Fruit fly (Drosophila melanogaster) whole organism, embryonic: Measurements from ENCODE around the gene Frmd5.

ENCODE experiments used
- Bgb ChIP-seq: fragments of 200-800 bp; sonication (Bioruptor generic); IDR thresholded peaks from 2 replicates; pipeline ENCODE4 v1.3.6; 2022; ENCODE audit warnings: missing biosample characterization, missing genetic modification characterization; ENCODE audit not compliant: partially characterized antibody
- CG11093 ChIP-seq: fragments of 200-800 bp; sonication (Bioruptor generic); IDR thresholded peaks from 3 replicates; pipeline ENCODE4 v1.3.6; 2022; ENCODE audit warnings: missing biosample characterization, missing genetic modification characterization
- CG12104 ChIP-seq: fragments of 200-800 bp; sonication (Bioruptor generic); optimal IDR thresholded peaks from 3 replicates; lab custom pipeline; 2016; ENCODE audit warnings: missing biosample characterization, missing genetic modification characterization
- CG12219 ChIP-seq: fragments of 200-800 bp; sonication (Bioruptor generic); optimal IDR thresholded peaks from 3 replicates; lab custom pipeline; 2018; ENCODE audit warnings: missing biosample characterization, mild to moderate bottlenecking, missing genetic modification characterization
- CG15479 ChIP-seq: fragments of 200-800 bp; sonication (Bioruptor generic); optimal IDR thresholded peaks from 3 replicates; lab custom pipeline; 2019; ENCODE audit warnings: missing biosample characterization, mild to moderate bottlenecking, missing genetic modification characterization, moderate library complexity
- CG16863 ChIP-seq: fragments of 200-800 bp; sonication (Bioruptor generic); optimal IDR thresholded peaks from 3 replicates; lab custom pipeline; 2016; ENCODE audit warnings: missing biosample characterization, missing genetic modification characterization
- CG17829 ChIP-seq: fragments of 200-800 bp; optimal IDR thresholded peaks from 2 replicates; lab custom pipeline; 2019; ENCODE audit warnings: missing biosample characterization, mild to moderate bottlenecking, missing genetic modification characterization, moderate library complexity
- CG17912 ChIP-seq: fragments of 200-800 bp; sonication (Bioruptor generic); optimal IDR thresholded peaks from 2 replicates; lab custom pipeline; 2018; ENCODE audit warnings: missing biosample characterization, mild to moderate bottlenecking, missing genetic modification characterization
- CG30431 ChIP-seq: fragments of 200-800 bp; sonication (Bioruptor generic); optimal IDR thresholded peaks from 2 replicates; lab custom pipeline; 2017; ENCODE audit warnings: missing biosample characterization, missing genetic modification characterization
- CG34376 ChIP-seq: fragments of 200-800 bp; sonication (Bioruptor generic); optimal IDR thresholded peaks from 2 replicates; lab custom pipeline; 2018; ENCODE audit warnings: missing biosample characterization, mild to moderate bottlenecking, missing genetic modification characterization
- CG6654 ChIP-seq: fragments of 200-800 bp; sonication (Bioruptor generic); optimal IDR thresholded peaks from 2 replicates; lab custom pipeline; 2017; ENCODE audit warnings: missing biosample characterization, mild to moderate bottlenecking, missing genetic modification characterization
- CG6689 ChIP-seq: fragments of 200-800 bp; sonication (Bioruptor generic); IDR thresholded peaks from 2 replicates; pipeline ENCODE4 v1.3.6; 2022; ENCODE audit warnings: missing biosample characterization, missing genetic modification characterization
- CG6765 ChIP-seq: fragments of 200-800 bp; sonication (Bioruptor generic); optimal IDR thresholded peaks from 3 replicates; lab custom pipeline; 2017; ENCODE audit warnings: missing biosample characterization, mild to moderate bottlenecking, missing genetic modification characterization
- CG7357 ChIP-seq: fragments of 200-800 bp; sonication (Bioruptor generic); IDR thresholded peaks from 3 replicates; pipeline ENCODE4 v1.3.6; 2022; ENCODE audit warnings: missing biosample characterization, missing genetic modification characterization
- CG7556 ChIP-seq: fragments of 200-800 bp; sonication (Bioruptor generic); optimal IDR thresholded peaks from 2 replicates; lab custom pipeline; 2017; ENCODE audit warnings: missing biosample characterization, mild to moderate bottlenecking, missing genetic modification characterization
- CG7745 ChIP-seq: fragments of 200-800 bp; sonication (Bioruptor generic); optimal IDR thresholded peaks from 2 replicates; lab custom pipeline; 2018; ENCODE audit warnings: missing biosample characterization, mild to moderate bottlenecking, missing genetic modification characterization, moderate library complexity
- CG8281 ChIP-seq: fragments of 200-800 bp; sonication (Bioruptor generic); optimal IDR thresholded peaks from 2 replicates; lab custom pipeline; 2018; ENCODE audit warnings: missing biosample characterization, mild to moderate bottlenecking, missing genetic modification characterization, moderate library complexity
- CG8290 ChIP-seq, 3 experiments: fragments of 200-800 bp; sonication (Bioruptor generic); optimal IDR thresholded peaks; 2 replicates each; lab custom pipeline; 2016 to 2019; ENCODE audit warnings: missing biosample characterization in 3 of 3, missing genetic modification characterization in 3 of 3, mild to moderate bottlenecking in 2 of 3, moderate library complexity in 1 of 3
- CHES-1-like ChIP-seq: fragments of 200-800 bp; sonication (Bioruptor generic); optimal IDR thresholded peaks from 2 replicates; lab custom pipeline; 2016; ENCODE audit warnings: missing biosample characterization, missing genetic modification characterization
- Doc2 ChIP-seq: fragments of 200-800 bp; sonication (Bioruptor generic); IDR thresholded peaks from 2 replicates; pipeline ENCODE4 v1.3.6; 2022; ENCODE audit warnings: missing biosample characterization, missing genetic modification characterization
- Ets65A ChIP-seq: fragments of 200-800 bp; sonication (Bioruptor generic); peaks from one replicate; lab custom pipeline; 2016; ENCODE audit warnings: missing biosample characterization, missing genetic modification characterization
- Ets97D ChIP-seq: fragments of 200-800 bp; sonication (Bioruptor generic); optimal IDR thresholded peaks from 3 replicates; lab custom pipeline; 2016; ENCODE audit warnings: missing biosample characterization, missing genetic modification characterization
- HmgD ChIP-seq: fragments of 200-800 bp; sonication (Bioruptor generic); optimal IDR thresholded peaks from 3 replicates; lab custom pipeline; 2016; ENCODE audit warnings: missing biosample characterization, missing genetic modification characterization
- Hr51 ChIP-seq, 2 experiments: fragments of 200-800 bp; sonication (Bioruptor generic); optimal IDR thresholded peaks; 2 replicates in 1 of 2; 3 replicates in 1 of 2; lab custom pipeline; 2016 to 2018; ENCODE audit warnings: missing biosample characterization in 2 of 2, missing genetic modification characterization in 2 of 2, mild to moderate bottlenecking in 1 of 2, moderate library complexity in 1 of 2
- Meics ChIP-seq: fragments of 200-800 bp; sonication (Bioruptor generic); optimal IDR thresholded peaks from 2 replicates; lab custom pipeline; 2017; ENCODE audit warnings: missing biosample characterization, mild to moderate bottlenecking, missing genetic modification characterization
- Rfx ChIP-seq: fragments of 200-800 bp; sonication (Bioruptor generic); IDR thresholded peaks from 2 replicates; pipeline ENCODE4 v1.3.6; 2022; ENCODE audit warnings: missing biosample characterization, missing genetic modification characterization
- Six4 ChIP-seq: fragments of 200-800 bp; sonication (Bioruptor generic); optimal IDR thresholded peaks from 2 replicates; lab custom pipeline; 2016; ENCODE audit warnings: missing biosample characterization, missing genetic modification characterization
- Spps ChIP-seq: fragments of 200-800 bp; sonication (Bioruptor generic); optimal IDR thresholded peaks from 2 replicates; lab custom pipeline; 2018; ENCODE audit warnings: missing biosample characterization, mild to moderate bottlenecking, missing genetic modification characterization
- YL-1 ChIP-seq: fragments of 200-800 bp; sonication (Bioruptor generic); optimal IDR thresholded peaks from 3 replicates; lab custom pipeline; 2017; ENCODE audit warnings: missing biosample characterization, mild to moderate bottlenecking, missing genetic modification characterization
- aop ChIP-seq: fragments of 200-800 bp; sonication (Bioruptor generic); IDR thresholded peaks from 2 replicates; pipeline ENCODE4 v1.3.6; 2022; ENCODE audit warnings: missing biosample characterization, missing genetic modification characterization
- chif ChIP-seq, 2 experiments: fragments of 200-800 bp; sonication (Bioruptor generic); optimal IDR thresholded peaks; 3 replicates each; lab custom pipeline; 2016; ENCODE audit warnings: missing biosample characterization in 2 of 2, missing genetic modification characterization in 2 of 2
- chinmo ChIP-seq: fragments of 200-800 bp; sonication (Bioruptor generic); IDR thresholded peaks from 4 replicates; pipeline ENCODE4 v1.3.6; 2022; ENCODE audit warnings: missing biosample characterization, missing genetic modification characterization; ENCODE audit not compliant: partially characterized antibody
- ci ChIP-seq: fragments of 200-800 bp; sonication (Bioruptor generic); IDR thresholded peaks from 3 replicates; pipeline ENCODE4 v1.3.6; 2022; ENCODE audit warnings: missing biosample characterization, missing genetic modification characterization
- dan ChIP-seq: fragments of 200-800 bp; sonication (Bioruptor generic); IDR thresholded peaks from 2 replicates; pipeline ENCODE4 v1.3.6; 2022; ENCODE audit warnings: missing biosample characterization, missing genetic modification characterization
- dmrt99B ChIP-seq: fragments of 200-800 bp; sonication (Bioruptor generic); optimal IDR thresholded peaks from 2 replicates; lab custom pipeline; 2018; ENCODE audit warnings: missing biosample characterization, mild to moderate bottlenecking, missing genetic modification characterization, moderate library complexity
- en ChIP-seq: fragments of 200-800 bp; sonication (Bioruptor generic); optimal IDR thresholded peaks from 2 replicates; lab custom pipeline; 2016; ENCODE audit warnings: missing biosample characterization, missing genetic modification characterization
- jumu ChIP-seq: fragments of 200-800 bp; sonication (Bioruptor generic); optimal IDR thresholded peaks from 3 replicates; lab custom pipeline; 2016; ENCODE audit warnings: missing biosample characterization, missing genetic modification characterization
- odd ChIP-seq: fragments of 200-800 bp; sonication (Bioruptor generic); optimal IDR thresholded peaks from 2 replicates; lab custom pipeline; 2017; ENCODE audit warnings: missing biosample characterization, mild to moderate bottlenecking, missing genetic modification characterization
- pb ChIP-seq: fragments of 200-800 bp; sonication (Bioruptor generic); optimal IDR thresholded peaks from 3 replicates; lab custom pipeline; 2016; ENCODE audit warnings: missing biosample characterization, missing genetic modification characterization
- prd ChIP-seq, 3 experiments: fragments of >200 bp in 2 of 3; fragments of 200-800 bp in 1 of 3; sonication (Bioruptor generic) in 1 of 3; optimal IDR thresholded peaks in 2 of 3; IDR thresholded peaks in 1 of 3; 2 replicates in 2 of 3; 3 replicates in 1 of 3; pipeline versions ENCODE4 v1.3.6 to Lab custom; 2017 to 2022; ENCODE audit warnings: missing biosample characterization in 1 of 3, missing genetic modification characterization in 1 of 3
- ranshi ChIP-seq: fragments of 200-800 bp; sonication (Bioruptor generic); IDR thresholded peaks from 2 replicates; pipeline ENCODE4 v1.3.6; 2022; ENCODE audit warnings: missing biosample characterization, missing genetic modification characterization
- sima ChIP-seq: fragments of 200-800 bp; sonication (Bioruptor generic); optimal IDR thresholded peaks from 2 replicates; lab custom pipeline; 2016; ENCODE audit warnings: missing biosample characterization, missing genetic modification characterization
- sisA ChIP-seq: fragments of 200-800 bp; sonication (Bioruptor generic); IDR thresholded peaks from 2 replicates; pipeline ENCODE4 v1.3.6; 2022; ENCODE audit warnings: missing biosample characterization, missing genetic modification characterization
- sqz ChIP-seq: fragments of 200-800 bp; sonication (Bioruptor generic); optimal IDR thresholded peaks from 3 replicates; lab custom pipeline; 2018; ENCODE audit warnings: missing biosample characterization, mild to moderate bottlenecking, missing genetic modification characterization
- sug ChIP-seq: fragments of 200-800 bp; optimal IDR thresholded peaks from 2 replicates; lab custom pipeline; 2019; ENCODE audit warnings: missing biosample characterization, mild to moderate bottlenecking, missing genetic modification characterization, moderate library complexity
- tap ChIP-seq: fragments of 200-800 bp; optimal IDR thresholded peaks from 3 replicates; lab custom pipeline; 2019; ENCODE audit warnings: missing biosample characterization, mild to moderate bottlenecking, missing genetic modification characterization, moderate library complexity
- vnd ChIP-seq: fragments of 200-800 bp; sonication (Bioruptor generic); IDR thresholded peaks from 3 replicates; pipeline ENCODE4 v1.3.6; 2022; ENCODE audit warnings: missing biosample characterization, missing genetic modification characterization; ENCODE audit not compliant: partially characterized antibody
- z ChIP-seq: fragments of 200-800 bp; sonication (Bioruptor generic); IDR thresholded peaks from 3 replicates; pipeline ENCODE4 v1.3.6; 2022; ENCODE audit warnings: missing biosample characterization, missing genetic modification characterization
- zen ChIP-seq: fragments of 200-800 bp; sonication (Bioruptor generic); optimal IDR thresholded peaks from 3 replicates; lab custom pipeline; 2018; ENCODE audit warnings: missing biosample characterization, mild to moderate bottlenecking, missing genetic modification characterization, moderate library complexity
- zfh2 ChIP-seq: fragments of 200-800 bp; sonication (Bioruptor generic); optimal IDR thresholded peaks from 2 replicates; lab custom pipeline; 2016; ENCODE audit warnings: missing biosample characterization, missing genetic modification characterization

Gene Frmd5

dm6 chr2L:10321036-10321583, 23.1 kb upstream of the Frmd5 start (continued):
- TF ChIP-seq chif (GFP tag; optimal IDR thresholded peaks at IDR 0.05; lab: Kevin White, UChicago) (no peak), HmgD (GFP tag; lab: Kevin White, UChicago) (no peak), zen (tag; lab: Kevin White, UChicago) (no peak), CHES-1-like (no peak), CG7745 (no peak), dmrt99B (tag; lab: Kevin White, UChicago) (no peak), vnd (peak; percentile 75), CG17829 (tag; lab: Kevin White, UChicago) (peak; percentile 9), CG12219 (GFP tag; lab: Kevin White, UChicago) (no peak), CG8281 (tag; lab: Kevin White, UChicago) (peak; percentile 16), sqz (peak; percentile 51), dan (GFP tag; lab: Robert Waterston, UW) (no peak), sima (no peak), Six4 (GFP tag; lab: Kevin White, UChicago) (no peak), CG12104 (GFP tag; lab: Kevin White, UChicago) (no peak), CG34376 (GFP tag; lab: Kevin White, UChicago) (no peak), Rfx (GFP tag; lab: Robert Waterston, UW) (peak; percentile 56; the same call in 1 of the 2 replicates), YL-1 (GFP tag; lab: Kevin White, UChicago) (no peak), CG6765 (GFP tag; lab: Kevin White, UChicago) (no peak), sisA (GFP tag; lab: Robert Waterston, UW) (no peak), CG7556 (GFP tag; lab: Kevin White, UChicago) (peak; percentile 5), CG15479 (GFP tag; lab: Kevin White, UChicago) (no peak), Ets97D (no peak), Spps (tag; lab: Kevin White, UChicago) (no peak), Meics (GFP tag; lab: Kevin White, UChicago) (peak; percentile 16), jumu (GFP tag; lab: Kevin White, UChicago) (no peak), zfh2 (peak; percentile 35), tap (tag; lab: Kevin White, UChicago) (no peak), sug (tag; lab: Kevin White, UChicago) (no peak), Hr51 (GFP tag; optimal IDR thresholded peaks at IDR 0.05; lab: Kevin White, UChicago) (no peak), CG30431 (GFP tag; lab: Kevin White, UChicago) (no peak), CG8290 (GFP tag; optimal IDR thresholded peaks at IDR 0.05; lab: Kevin White, UChicago) (no peak), CG8290 (tag; optimal IDR thresholded peaks at IDR 0.05; lab: Kevin White, UChicago) (peak; percentile 26 to 36), prd (optimal IDR thresholded peaks at IDR 0.05; lab: Kevin White, UChicago) (no peak), prd (GFP tag; IDR thresholded peaks at IDR 0.05; lab: Robert Waterston, UW) (no peak), ci (no peak), z (GFP tag; lab: Robert Waterston, UW) (no peak), CG6654 (GFP tag; lab: Kevin White, UChicago) (no peak), pb (peak; percentile 4), Bgb (peak; percentile 46; the same call in 1 of the 2 replicates), en (GFP tag; lab: Kevin White, UChicago) (peak; percentile 15), aop (GFP tag; lab: Robert Waterston, UW) (no peak), CG11093 (GFP tag; lab: Robert Waterston, UW) (no peak), CG6689 (GFP tag; lab: Robert Waterston, UW) (no peak), CG17912 (GFP tag; lab: Kevin White, UChicago) (no peak), Ets65A (GFP tag; lab: Kevin White, UChicago) (peak; percentile 85), odd (GFP tag; lab: Kevin White, UChicago) (no peak), CG7357 (GFP tag; lab: Robert Waterston, UW) (no peak), CG16863 (no peak), Doc2 (no peak), ranshi (GFP tag; lab: Robert Waterston, UW) (no peak), chinmo (no peak)
